Worm (Caenorhabditis elegans) whole organism, L2 larva: Measurements from ENCODE around the gene C46F4.3.

Experiments used
- F13H6.1 ChIP-seq: sonication (generic microtip); optimal IDR thresholded peaks from 2 replicates; lab custom pipeline; 2016; ENCODE audit warnings: missing genetic modification characterization, missing compliant biosample characterization
- blmp-1 ChIP-seq: sonication (generic microtip); optimal IDR thresholded peaks from 2 replicates; lab custom pipeline; 2017; ENCODE audit warnings: missing genetic modification characterization, mild to moderate bottlenecking, missing compliant biosample characterization, antibody characterized with exemption, moderate library complexity; ENCODE audit not compliant: insufficient read depth
- ceh-82 ChIP-seq: fragments of 150-350 bp; optimal IDR thresholded peaks from 2 replicates; lab custom pipeline; 2014; ENCODE audit warnings: missing biosample characterization, missing genetic modification characterization
- lin-13 ChIP-seq: fragments of 150-350 bp; optimal IDR thresholded peaks from 2 replicates; lab custom pipeline; 2014; ENCODE audit warnings: missing biosample characterization, missing genetic modification reagents, missing genetic modification characterization
- lin-39 ChIP-seq: fragments of 150-350 bp; optimal IDR thresholded peaks from 2 replicates; lab custom pipeline; 2014; ENCODE audit warnings: missing biosample characterization, missing genetic modification reagents, missing genetic modification characterization
- nhr-10 ChIP-seq: sonication (generic microtip); optimal IDR thresholded peaks from 2 replicates; lab custom pipeline; 2017; ENCODE audit warnings: missing biosample characterization, missing genetic modification characterization
- nhr-12 ChIP-seq: fragments of 150-350 bp; optimal IDR thresholded peaks from 2 replicates; lab custom pipeline; 2014; ENCODE audit warnings: missing biosample characterization, missing genetic modification characterization
- nhr-23 ChIP-seq: fragments of 150-350 bp; optimal IDR thresholded peaks from 2 replicates; lab custom pipeline; 2014; ENCODE audit warnings: missing biosample characterization, missing genetic modification reagents, missing genetic modification characterization
- nhr-237 ChIP-seq: fragments of 150-350 bp; optimal IDR thresholded peaks from 2 replicates; lab custom pipeline; 2014; ENCODE audit warnings: missing biosample characterization, missing genetic modification characterization
- snpc-4 ChIP-seq: fragments of 150-350 bp; optimal IDR thresholded peaks from 2 replicates; lab custom pipeline; 2014; ENCODE audit warnings: missing biosample characterization, missing genetic modification characterization

DNA sequence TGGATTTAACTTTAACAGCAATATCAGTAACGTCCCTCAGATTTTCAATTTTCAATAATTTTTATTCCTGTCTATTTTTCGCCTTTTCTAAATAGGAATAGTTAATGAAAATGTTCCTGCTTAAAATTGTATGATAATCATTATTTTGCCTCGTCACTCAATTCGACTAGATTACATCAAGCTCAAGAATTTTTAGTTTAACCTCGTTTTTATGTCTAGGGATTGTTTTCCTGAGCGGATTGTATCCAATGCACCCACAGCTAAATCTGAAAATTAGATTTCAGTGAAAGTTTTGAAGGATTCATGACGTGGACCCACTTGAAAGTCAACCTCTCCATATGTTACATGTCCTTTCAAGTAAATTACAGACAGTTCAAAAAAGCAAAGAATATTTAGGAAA lies 11.9 kb upstream of the C46F4.3 start:
- TF ChIP-seq F13H6.1 (tag; lab: Kevin White, UChicago) (no peak), lin-13 (GFP tag; lab: Kevin White, UChicago) (no peak), lin-39 (no peak), nhr-12 (tag; lab: Kevin White, UChicago) (no peak), nhr-237 (tag; lab: Kevin White, UChicago) (no peak), blmp-1 (tag; lab: Kevin White, UChicago) (no peak), ceh-82 (tag; lab: Kevin White, UChicago) (no peak), nhr-23 (tag; lab: Kevin White, UChicago) (no peak), nhr-10 (no peak), snpc-4 (tag; lab: Kevin White, UChicago) (no peak)
